Worm (Caenorhabditis elegans) whole organism, young adult: Measurements from ENCODE around the gene Y32H12A.7.

ENCODE experiments used
- F23B12.7 ChIP-seq: sonication (generic microtip); optimal IDR thresholded peaks from 2 replicates; lab custom pipeline; 2017; ENCODE audit warnings: missing genetic modification characterization, mild to moderate bottlenecking, missing compliant biosample characterization, antibody characterized with exemption, moderate library complexity; ENCODE audit not compliant: insufficient read depth
- F33H1.4 ChIP-seq: fragments of 200-800 bp; sonication (Bioruptor generic); IDR thresholded peaks from 2 replicates; pipeline ENCODE4 v1.3.6; 2022; ENCODE audit warnings: missing genetic modification reagents, missing genetic modification characterization, missing compliant biosample characterization
- F57C9.4 ChIP-seq: sonication (generic microtip); optimal IDR thresholded peaks from 2 replicates; lab custom pipeline; 2017; ENCODE audit warnings: mild to moderate bottlenecking, missing genetic modification characterization, missing compliant biosample characterization
- T07F8.4 ChIP-seq: sonication (generic microtip); optimal IDR thresholded peaks from 2 replicates; lab custom pipeline; 2016; ENCODE audit warnings: mild to moderate bottlenecking, missing genetic modification characterization, moderate library complexity, missing compliant biosample characterization
- mel-28 ChIP-seq: sonication (generic microtip); optimal IDR thresholded peaks from 2 replicates; lab custom pipeline; 2016; ENCODE audit warnings: borderline replicate concordance, mild to moderate bottlenecking, missing genetic modification characterization, missing compliant biosample characterization
- snpc-4 ChIP-seq, 5 experiments: fragments of 150-350 bp in 1 of 5; sonication (generic microtip) in 4 of 5; optimal IDR thresholded peaks; 2 replicates each; lab custom pipeline; 2014 to 2018; ENCODE audit warnings: missing genetic modification characterization in 5 of 5, missing biosample characterization in 3 of 5, antibody characterized with exemption in 2 of 5, mild to moderate bottlenecking in 2 of 5, missing compliant biosample characterization in 2 of 5, missing genotype in 2 of 5, moderate library complexity in 2 of 5, missing genetic modification reagents in 1 of 5
- ztf-22 ChIP-seq: fragments of 200-800 bp; sonication (Bioruptor generic); optimal IDR thresholded peaks from 2 replicates; lab custom pipeline; 2018; ENCODE audit warnings: mild to moderate bottlenecking, missing genetic modification characterization, moderate library complexity, missing compliant biosample characterization

DNA sequence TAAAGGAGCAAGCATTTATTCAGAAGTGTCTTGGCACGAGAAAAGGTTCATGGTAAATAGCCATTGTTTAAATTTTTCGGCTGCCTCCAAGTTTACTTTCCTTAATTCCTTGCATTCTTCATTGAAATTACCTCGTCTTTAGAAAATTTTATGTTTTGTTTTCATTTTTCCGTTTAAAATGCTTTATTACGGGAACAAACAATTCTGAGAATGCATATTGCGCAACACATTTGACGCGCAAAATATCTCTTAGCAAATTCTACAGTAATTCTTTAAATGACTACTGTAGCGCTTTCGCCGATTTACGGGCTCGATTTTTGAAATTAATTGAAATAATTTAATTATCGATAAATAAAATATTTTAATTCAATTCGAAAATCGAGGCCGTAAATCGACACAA lies 40.7 kb downstream of the Y32H12A.7 start:
- no peak for TF ChIP-seq F23B12.7
- TF ChIP-seq snpc-4 (GFP tag; optimal IDR thresholded peaks at IDR 0.05; lab: Kevin White, UChicago) = no peak
- no peak for TF ChIP-seq snpc-4 (tag; optimal IDR thresholded peaks at IDR 0.05; lab: Kevin White, UChicago)
- no peak for TF ChIP-seq F33H1.4 (GFP tag; lab: Robert Waterston, UW)
- TF ChIP-seq ztf-22 (GFP tag; lab: Kevin White, UChicago) = no peak
- no peak for TF ChIP-seq F57C9.4 (tag; lab: Kevin White, UChicago)
- no peak for TF ChIP-seq mel-28 (tag; lab: Kevin White, UChicago)
- no peak for TF ChIP-seq T07F8.4 (tag; lab: Kevin White, UChicago)
